Worm (Caenorhabditis elegans) whole organism, early embryonic: Measurements from ENCODE around the gene vnut-1.

Experiments used
- F13C5.2 ChIP-seq: sonication (generic microtip); optimal IDR thresholded peaks from 2 replicates; lab custom pipeline; 2017; ENCODE audit warnings: mild to moderate bottlenecking, missing genetic modification characterization, inconsistent platforms, missing compliant biosample characterization
- aly-1 ChIP-seq: sonication (generic microtip); optimal IDR thresholded peaks from 2 replicates; lab custom pipeline; 2016; ENCODE audit warnings: missing genetic modification characterization, missing compliant biosample characterization
- ama-1 ChIP-seq: fragments of 150-350 bp; optimal IDR thresholded peaks from 2 replicates; lab custom pipeline; 2014
- ceh-36 ChIP-seq: sonication (generic microtip); optimal IDR thresholded peaks from 2 replicates; lab custom pipeline; 2016; ENCODE audit warnings: missing genetic modification characterization, inconsistent platforms, missing compliant biosample characterization
- ets-7 ChIP-seq: sonication (generic microtip); optimal IDR thresholded peaks from 2 replicates; lab custom pipeline; 2016; ENCODE audit warnings: missing genotype, missing genetic modification characterization, missing compliant biosample characterization
- flt-1 ChIP-seq: fragments of 200-800 bp; sonication (Bioruptor generic); IDR thresholded peaks from 2 replicates; pipeline ENCODE4 v1.3.6; 2022; ENCODE audit warnings: missing genetic modification characterization, missing compliant biosample characterization
- hmbx-1 ChIP-seq: sonication (generic microtip); optimal IDR thresholded peaks from 2 replicates; lab custom pipeline; 2016; ENCODE audit warnings: mild to moderate bottlenecking, missing genetic modification characterization, missing compliant biosample characterization
- hmg-4 ChIP-seq: fragments of 200-800 bp; sonication (Bioruptor generic); optimal IDR thresholded peaks from 2 replicates; lab custom pipeline; 2018; ENCODE audit warnings: mild to moderate bottlenecking, missing genetic modification characterization, missing compliant biosample characterization
- hnd-1 ChIP-seq: sonication (generic microtip); optimal IDR thresholded peaks from 2 replicates; lab custom pipeline; 2016; ENCODE audit warnings: missing genetic modification characterization, missing compliant biosample characterization
- scrt-1 ChIP-seq: fragments of 200-800 bp; sonication (Bioruptor generic); IDR thresholded peaks from 2 replicates; pipeline ENCODE4 v1.3.6; 2022; ENCODE audit warnings: missing genetic modification characterization, missing compliant biosample characterization
- tbx-11 ChIP-seq: fragments of 200-800 bp; sonication (Bioruptor generic); IDR thresholded peaks from 2 replicates; pipeline ENCODE4 v1.3.6; 2022; ENCODE audit warnings: missing genetic modification characterization, missing compliant biosample characterization
- tbx-37 ChIP-seq: fragments of 200-800 bp; sonication (Bioruptor generic); conservative IDR thresholded peaks from 2 replicates; pipeline ENCODE4 v1.3.6; 2022; ENCODE audit warnings: missing genetic modification reagents, missing genetic modification characterization, missing compliant biosample characterization

DNA sequence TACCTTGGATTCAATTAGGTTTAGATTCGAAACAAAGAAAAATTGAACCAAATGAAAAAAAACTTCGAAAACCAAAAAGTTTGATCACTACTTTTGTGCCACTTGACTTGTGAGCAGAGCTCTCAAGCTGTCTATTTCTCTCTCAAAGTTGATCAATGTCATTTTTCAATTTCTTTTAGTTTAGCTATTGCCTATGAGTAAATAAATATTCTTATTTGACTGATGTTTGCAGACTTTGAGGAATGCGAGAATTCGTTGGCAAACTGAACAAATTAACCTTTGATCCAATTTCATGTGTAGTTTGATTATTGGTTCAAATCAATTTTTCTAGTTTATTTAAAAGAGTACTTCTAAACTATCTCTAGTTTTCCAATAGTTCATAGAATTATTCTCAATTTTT lies 5.8 kb upstream of the vnut-1 start:
- no peak for TF ChIP-seq hmg-4 (GFP tag; lab: Kevin White, UChicago)
- no peak for TF ChIP-seq ama-1
- no peak for TF ChIP-seq ceh-36
- no peak for TF ChIP-seq hnd-1 (tag; lab: Kevin White, UChicago)
- TF ChIP-seq tbx-37, result no peak
- no peak for TF ChIP-seq scrt-1
- TF ChIP-seq tbx-11 (GFP tag; lab: Robert Waterston, UW), result no peak
- TF ChIP-seq flt-1 (GFP tag; lab: Robert Waterston, UW), result no peak
- TF ChIP-seq ets-7, result no peak
- TF ChIP-seq aly-1 (tag; lab: Kevin White, UChicago), result no peak
- no peak for TF ChIP-seq F13C5.2
- no peak for TF ChIP-seq hmbx-1
